Fruit fly (Drosophila melanogaster) whole organism, embryonic: ENCODE data around the gene CG11279.

Source experiments
- Atf-2 ChIP-seq: fragments of 200-800 bp; sonication (Bioruptor generic); optimal IDR thresholded peaks from 2 replicates; lab custom pipeline; 2016; ENCODE audit warnings: missing biosample characterization, missing genetic modification characterization
- Blimp-1 ChIP-seq: fragments of 200-800 bp; sonication (Bioruptor generic); optimal IDR thresholded peaks from 3 replicates; lab custom pipeline; 2018; ENCODE audit warnings: missing biosample characterization, missing genetic modification characterization, mild to moderate bottlenecking, moderate library complexity, missing genetic modification reagents
- CG12219 ChIP-seq: fragments of 200-800 bp; sonication (Bioruptor generic); optimal IDR thresholded peaks from 3 replicates; lab custom pipeline; 2018; ENCODE audit warnings: missing biosample characterization, mild to moderate bottlenecking, missing genetic modification characterization
- CG13296 ChIP-seq: fragments of 200-800 bp; sonication (Bioruptor generic); optimal IDR thresholded peaks from 3 replicates; lab custom pipeline; 2018; ENCODE audit warnings: missing biosample characterization, mild to moderate bottlenecking, missing genetic modification characterization
- CG14050 ChIP-seq: fragments of 200-800 bp; sonication (Bioruptor generic); IDR thresholded peaks from 3 replicates; pipeline ENCODE4 v1.3.6; 2022; ENCODE audit warnings: missing biosample characterization, missing genetic modification characterization
- CG14965 ChIP-seq: fragments of 200-800 bp; sonication (Bioruptor generic); optimal IDR thresholded peaks from 2 replicates; lab custom pipeline; 2016; ENCODE audit warnings: missing biosample characterization, missing genetic modification characterization, borderline replicate concordance
- CG1602 ChIP-seq: fragments of 200-800 bp; sonication (Bioruptor generic); optimal IDR thresholded peaks from 3 replicates; lab custom pipeline; 2016; ENCODE audit warnings: missing biosample characterization, missing genetic modification characterization
- CG2116 ChIP-seq: fragments of 200-800 bp; sonication (Bioruptor generic); optimal IDR thresholded peaks from 3 replicates; lab custom pipeline; 2018; ENCODE audit warnings: missing biosample characterization, mild to moderate bottlenecking, missing genetic modification characterization
- CG32772 ChIP-seq: fragments of 200-800 bp; sonication (Bioruptor generic); IDR thresholded peaks from 2 replicates; pipeline ENCODE4 v1.3.6; 2022; ENCODE audit warnings: missing biosample characterization, missing genetic modification characterization
- CG4282 ChIP-seq: fragments of 200-800 bp; sonication (Bioruptor generic); optimal IDR thresholded peaks from 2 replicates; lab custom pipeline; 2016; ENCODE audit warnings: missing biosample characterization, missing genetic modification characterization
- CG4424 ChIP-seq: fragments of 200-800 bp; sonication (Bioruptor generic); optimal IDR thresholded peaks from 3 replicates; lab custom pipeline; 2016; ENCODE audit warnings: missing biosample characterization, missing genetic modification characterization
- CG4854 ChIP-seq: fragments of 200-800 bp; sonication (Bioruptor generic); optimal IDR thresholded peaks from 2 replicates; lab custom pipeline; 2016; ENCODE audit warnings: missing biosample characterization, missing genetic modification characterization, inconsistent platforms
- CG6175 ChIP-seq: fragments of 200-800 bp; sonication (Bioruptor generic); IDR thresholded peaks from 3 replicates; pipeline ENCODE4 v1.3.6; 2022; ENCODE audit warnings: missing biosample characterization, missing genetic modification characterization
- CG6813 ChIP-seq: fragments of 200-800 bp; sonication (Bioruptor generic); optimal IDR thresholded peaks from 2 replicates; lab custom pipeline; 2017; ENCODE audit warnings: missing biosample characterization, missing genetic modification characterization, mild to moderate bottlenecking, moderate library complexity, missing genetic modification reagents
- CG7556 ChIP-seq: fragments of 200-800 bp; sonication (Bioruptor generic); optimal IDR thresholded peaks from 2 replicates; lab custom pipeline; 2017; ENCODE audit warnings: missing biosample characterization, mild to moderate bottlenecking, missing genetic modification characterization
- CG7839 ChIP-seq: fragments of 200-800 bp; sonication (Bioruptor generic); optimal IDR thresholded peaks from 3 replicates; lab custom pipeline; 2018; ENCODE audit warnings: missing biosample characterization, mild to moderate bottlenecking, missing genetic modification characterization, moderate library complexity
- Camta ChIP-seq: fragments of 200-800 bp; sonication (Bioruptor generic); optimal IDR thresholded peaks from 2 replicates; lab custom pipeline; 2016; ENCODE audit warnings: missing biosample characterization, missing genetic modification characterization
- Dad ChIP-seq: fragments of 200-800 bp; sonication (Bioruptor generic); optimal IDR thresholded peaks from 3 replicates; lab custom pipeline; 2016; ENCODE audit warnings: missing biosample characterization, missing genetic modification characterization
- Eip74EF ChIP-seq, 2 experiments: fragments of 200-800 bp in 1 of 2; fragments of >200 bp in 1 of 2; sonication (Bioruptor generic) in 1 of 2; optimal IDR thresholded peaks; 2 replicates each; lab custom pipeline; 2017 to 2019; ENCODE audit warnings: missing biosample characterization in 2 of 2, missing genetic modification characterization in 2 of 2, mild to moderate bottlenecking in 1 of 2, moderate library complexity in 1 of 2
- Fer1 ChIP-seq: fragments of 200-800 bp; sonication (Bioruptor generic); optimal IDR thresholded peaks from 2 replicates; lab custom pipeline; 2017; ENCODE audit warnings: missing biosample characterization, mild to moderate bottlenecking, missing genetic modification characterization
- H15 ChIP-seq: fragments of 200-800 bp; sonication (Bioruptor generic); IDR thresholded peaks from 3 replicates; pipeline ENCODE4 v1.3.6; 2022; ENCODE audit warnings: missing biosample characterization, missing genetic modification characterization
- HmgD ChIP-seq: fragments of 200-800 bp; sonication (Bioruptor generic); optimal IDR thresholded peaks from 3 replicates; lab custom pipeline; 2016; ENCODE audit warnings: missing biosample characterization, missing genetic modification characterization
- HmgZ ChIP-seq: fragments of 200-800 bp; sonication (Bioruptor generic); optimal IDR thresholded peaks from 2 replicates; lab custom pipeline; 2018; ENCODE audit warnings: missing biosample characterization, mild to moderate bottlenecking, missing genetic modification characterization
- Hr78 ChIP-seq, 2 experiments: fragments of 200-800 bp in 1 of 2; fragments of >200 bp in 1 of 2; sonication (Bioruptor generic) in 1 of 2; optimal IDR thresholded peaks; 2 replicates each; lab custom pipeline; 2017 to 2019; ENCODE audit warnings: missing biosample characterization in 2 of 2, missing genetic modification characterization in 2 of 2, mild to moderate bottlenecking in 1 of 2, moderate library complexity in 1 of 2
- Lpt ChIP-seq: fragments of >200 bp; optimal IDR thresholded peaks from 2 replicates; lab custom pipeline; 2018; ENCODE audit warnings: missing biosample characterization, missing genetic modification characterization
- NK7.1 ChIP-seq: fragments of 200-800 bp; sonication (Bioruptor generic); optimal IDR thresholded peaks from 3 replicates; lab custom pipeline; 2016; ENCODE audit warnings: missing biosample characterization, missing genetic modification characterization
- Neu2 ChIP-seq: fragments of 200-800 bp; sonication (Bioruptor generic); optimal IDR thresholded peaks from 3 replicates; lab custom pipeline; 2016; ENCODE audit warnings: missing biosample characterization, missing genetic modification characterization, borderline replicate concordance
- Sox102F ChIP-seq: fragments of 200-800 bp; sonication (Bioruptor generic); optimal IDR thresholded peaks from 2 replicates; lab custom pipeline; 2018; ENCODE audit warnings: missing biosample characterization, mild to moderate bottlenecking, missing genetic modification characterization, moderate library complexity
- Stat92E ChIP-seq, 3 experiments: fragments of >200 bp in 2 of 3; fragments of 200-800 bp in 1 of 3; sonication (Bioruptor generic) in 1 of 3; optimal IDR thresholded peaks; 2 replicates each; lab custom pipeline; 2017 to 2019; ENCODE audit warnings: missing biosample characterization in 3 of 3, missing genetic modification characterization in 3 of 3, mild to moderate bottlenecking in 1 of 3, moderate library complexity in 1 of 3
- Xbp1 ChIP-seq: fragments of 200-800 bp; sonication (Bioruptor generic); optimal IDR thresholded peaks from 3 replicates; lab custom pipeline; 2016; ENCODE audit warnings: missing biosample characterization, mild to moderate bottlenecking, missing genetic modification characterization
- YL-1 ChIP-seq: fragments of 200-800 bp; sonication (Bioruptor generic); optimal IDR thresholded peaks from 3 replicates; lab custom pipeline; 2017; ENCODE audit warnings: missing biosample characterization, mild to moderate bottlenecking, missing genetic modification characterization
- br ChIP-seq: fragments of >200 bp; optimal IDR thresholded peaks from 2 replicates; lab custom pipeline; 2017
- cas ChIP-seq: fragments of 200-800 bp; sonication (Bioruptor generic); IDR thresholded peaks from 2 replicates; pipeline ENCODE4 v1.3.6; 2022; ENCODE audit warnings: missing biosample characterization, missing genetic modification characterization
- crc ChIP-seq: fragments of 200-800 bp; sonication (Bioruptor generic); optimal IDR thresholded peaks from 2 replicates; lab custom pipeline; 2016; ENCODE audit warnings: missing biosample characterization, missing genetic modification characterization
- crol ChIP-seq: fragments of 200-800 bp; sonication (Bioruptor generic); IDR thresholded peaks from 2 replicates; pipeline ENCODE4 v1.3.6; 2022; ENCODE audit warnings: missing biosample characterization, missing genetic modification characterization
- fd102C ChIP-seq: fragments of 200-800 bp; sonication (Bioruptor generic); optimal IDR thresholded peaks from 2 replicates; lab custom pipeline; 2018; ENCODE audit warnings: missing biosample characterization, mild to moderate bottlenecking, missing genetic modification characterization, moderate library complexity
- gsb ChIP-seq: fragments of 200-800 bp; sonication (Bioruptor generic); IDR thresholded peaks from 2 replicates; pipeline ENCODE4 v1.3.6; 2022; ENCODE audit warnings: missing biosample characterization, missing genetic modification characterization
- ken ChIP-seq: fragments of 200-800 bp; sonication (Bioruptor generic); IDR thresholded peaks from 3 replicates; pipeline ENCODE4 v1.3.6; 2022; ENCODE audit warnings: missing biosample characterization, missing genetic modification characterization
- lov ChIP-seq, 2 experiments: fragments of 200-800 bp in 1 of 2; fragments of >200 bp in 1 of 2; sonication (Bioruptor generic) in 1 of 2; IDR thresholded peaks in 1 of 2; optimal IDR thresholded peaks in 1 of 2; 2 replicates in 1 of 2; 3 replicates in 1 of 2; pipeline versions ENCODE4 v1.3.6 to Lab custom; 2017 to 2022; ENCODE audit warnings: missing biosample characterization in 1 of 2, missing genetic modification characterization in 1 of 2
- mld ChIP-seq: fragments of 200-800 bp; sonication (Bioruptor generic); IDR thresholded peaks from 3 replicates; pipeline ENCODE4 v1.3.6; 2022; ENCODE audit warnings: missing biosample characterization, missing genetic modification characterization; ENCODE audit not compliant: partially characterized antibody
- nerfin-2 ChIP-seq: fragments of 200-800 bp; sonication (Bioruptor generic); IDR thresholded peaks from 2 replicates; pipeline ENCODE4 v1.3.6; 2022; ENCODE audit warnings: missing biosample characterization, missing genetic modification characterization; ENCODE audit not compliant: partially characterized antibody
- odd ChIP-seq: fragments of 200-800 bp; sonication (Bioruptor generic); optimal IDR thresholded peaks from 2 replicates; lab custom pipeline; 2017; ENCODE audit warnings: missing biosample characterization, mild to moderate bottlenecking, missing genetic modification characterization
- org-1 ChIP-seq: fragments of 200-800 bp; sonication (Bioruptor generic); optimal IDR thresholded peaks from 2 replicates; lab custom pipeline; 2017; ENCODE audit warnings: missing biosample characterization, missing genetic modification characterization
- scrt ChIP-seq: fragments of 200-800 bp; sonication (Bioruptor generic); optimal IDR thresholded peaks from 2 replicates; lab custom pipeline; 2018; ENCODE audit warnings: missing biosample characterization, mild to moderate bottlenecking, missing genetic modification characterization, moderate library complexity
- sob ChIP-seq: fragments of 200-800 bp; sonication (Bioruptor generic); IDR thresholded peaks from 2 replicates; pipeline ENCODE4 v1.3.6; 2022; ENCODE audit warnings: missing biosample characterization, missing genetic modification characterization
- sr ChIP-seq: fragments of 200-800 bp; sonication (Bioruptor generic); IDR thresholded peaks from 3 replicates; pipeline ENCODE4 v1.3.6; 2022; ENCODE audit warnings: missing biosample characterization, missing genetic modification characterization
- tin ChIP-seq: fragments of 200-800 bp; sonication (Bioruptor generic); optimal IDR thresholded peaks from 3 replicates; lab custom pipeline; 2016; ENCODE audit warnings: missing biosample characterization, missing genetic modification characterization
- tna ChIP-seq: fragments of 200-800 bp; sonication (Bioruptor generic); IDR thresholded peaks from 2 replicates; pipeline ENCODE4 v1.3.6; 2022; ENCODE audit warnings: missing biosample characterization, missing genetic modification characterization; ENCODE audit not compliant: partially characterized antibody
- vvl ChIP-seq: fragments of 200-800 bp; sonication (Bioruptor generic); IDR thresholded peaks from 2 replicates; pipeline ENCODE4 v1.3.6; 2022; ENCODE audit warnings: missing biosample characterization, missing genetic modification characterization
- yki ChIP-seq: fragments of >200 bp; optimal IDR thresholded peaks from 3 replicates; lab custom pipeline; 2018

CG11279 gene

dm6 chr3L:13015195-13015822, 31.5 kb upstream of the CG11279 start, which contains the start of gene MICAL-like (continued):
- TF ChIP-seq NK7.1 (GFP tag; lab: Kevin White, UChicago) (no peak), CG1602 (GFP tag; lab: Kevin White, UChicago) (no peak), tna (GFP tag; lab: Robert Waterston, UW) (peak; percentile 72; the same call in 1 of the 2 replicates), odd (GFP tag; lab: Kevin White, UChicago) (no peak), Sox102F (GFP tag; lab: Kevin White, UChicago) (no peak), YL-1 (no peak), CG13296 (GFP tag; lab: Kevin White, UChicago) (no peak), HmgZ (tag; lab: Kevin White, UChicago) (peak; percentile 27), CG6175 (GFP tag; lab: Robert Waterston, UW) (no peak), Stat92E (GFP tag; optimal IDR thresholded peaks at IDR 0.05; lab: Kevin White, UChicago) (no peak), gsb (no peak), CG6813 (no peak), Lpt (GFP tag; lab: Kevin White, UChicago) (no peak), HmgD (GFP tag; lab: Kevin White, UChicago) (no peak), vvl (GFP tag; lab: Robert Waterston, UW) (peak; percentile 6; the same call in 1 of the 2 replicates), Camta (peak; percentile 10), CG2116 (GFP tag; lab: Kevin White, UChicago) (peak; percentile 21), CG14050 (GFP tag; lab: Robert Waterston, UW) (no peak), scrt (GFP tag; lab: Kevin White, UChicago) (no peak), CG7839 (tag; lab: Kevin White, UChicago) (no peak), Blimp-1 (GFP tag; lab: Kevin White, UChicago) (no peak), Neu2 (GFP tag; lab: Kevin White, UChicago) (no peak), CG4424 (no peak), nerfin-2 (GFP tag; lab: Robert Waterston, UW) (peak; percentile 63), CG32772 (GFP tag; lab: Robert Waterston, UW) (no peak), lov (optimal IDR thresholded peaks at IDR 0.05; lab: Kevin White, UChicago) (no peak), lov (GFP tag; IDR thresholded peaks at IDR 0.05; lab: Robert Waterston, UW) (no peak), Fer1 (GFP tag; lab: Kevin White, UChicago) (no peak), Dad (peak; percentile 26), Eip74EF (GFP tag; optimal IDR thresholded peaks at IDR 0.05; lab: Kevin White, UChicago) (no peak), H15 (GFP tag; lab: Robert Waterston, UW) (no peak), tin (GFP tag; lab: Kevin White, UChicago) (no peak), CG7556 (GFP tag; lab: Kevin White, UChicago) (no peak), Atf-2 (no peak), crol (GFP tag; lab: Robert Waterston, UW) (no peak), yki (lab: Kevin White, UChicago) (no peak), CG12219 (GFP tag; lab: Kevin White, UChicago) (no peak), ken (GFP tag; lab: Robert Waterston, UW) (peak; percentile 60; the same call in 1 of the 3 replicates), Xbp1 (GFP tag; lab: Kevin White, UChicago) (peak; percentile 21), crc (GFP tag; lab: Kevin White, UChicago) (no peak), CG14965 (GFP tag; lab: Kevin White, UChicago) (no peak), cas (GFP tag; lab: Robert Waterston, UW) (no peak), org-1 (GFP tag; lab: Kevin White, UChicago) (no peak), CG4854 (no peak), sr (no peak), Hr78 (GFP tag; optimal IDR thresholded peaks at IDR 0.05; lab: Kevin White, UChicago) (no peak), CG4282 (GFP tag; lab: Kevin White, UChicago) (no peak), mld (peak; percentile 68; the same call in 1 of the 3 replicates), sob (GFP tag; lab: Robert Waterston, UW) (peak; percentile 59), br (lab: Kevin White, UChicago) (no peak), fd102C (GFP tag; lab: Kevin White, UChicago) (no peak)
